Fruit fly (Drosophila melanogaster) whole organism, adult: Measurements from ENCODE around the gene Reck.

Source experiments
- CG11617 ChIP-seq: fragments of 200-800 bp; sonication (Bioruptor generic); optimal IDR thresholded peaks from 2 replicates; lab custom pipeline; 2017; ENCODE audit warnings: mild to moderate bottlenecking, missing biosample characterization, missing genetic modification reagents, missing genetic modification characterization
- CG33017 ChIP-seq: fragments of 200-800 bp; sonication (Bioruptor generic); optimal IDR thresholded peaks from 2 replicates; lab custom pipeline; 2018; ENCODE audit warnings: missing biosample characterization, mild to moderate bottlenecking, missing genetic modification characterization, moderate library complexity
- Hr96 ChIP-seq: fragments of 200-800 bp; sonication (Bioruptor generic); optimal IDR thresholded peaks from 2 replicates; lab custom pipeline; 2016; ENCODE audit warnings: missing biosample characterization, missing genetic modification characterization
- cic ChIP-seq: fragments of 200-800 bp; sonication (Bioruptor generic); optimal IDR thresholded peaks from 2 replicates; lab custom pipeline; 2017; ENCODE audit warnings: missing biosample characterization, mild to moderate bottlenecking, missing genetic modification characterization, moderate library complexity
- ovo ChIP-seq: fragments of 200-800 bp; sonication (Bioruptor generic); optimal IDR thresholded peaks from 2 replicates; lab custom pipeline; 2016; ENCODE audit warnings: missing biosample characterization, missing genetic modification characterization
- toe ChIP-seq: fragments of 200-800 bp; sonication (Bioruptor generic); optimal IDR thresholded peaks from 2 replicates; lab custom pipeline; 2016; ENCODE audit warnings: missing biosample characterization, missing genetic modification characterization

DNA sequence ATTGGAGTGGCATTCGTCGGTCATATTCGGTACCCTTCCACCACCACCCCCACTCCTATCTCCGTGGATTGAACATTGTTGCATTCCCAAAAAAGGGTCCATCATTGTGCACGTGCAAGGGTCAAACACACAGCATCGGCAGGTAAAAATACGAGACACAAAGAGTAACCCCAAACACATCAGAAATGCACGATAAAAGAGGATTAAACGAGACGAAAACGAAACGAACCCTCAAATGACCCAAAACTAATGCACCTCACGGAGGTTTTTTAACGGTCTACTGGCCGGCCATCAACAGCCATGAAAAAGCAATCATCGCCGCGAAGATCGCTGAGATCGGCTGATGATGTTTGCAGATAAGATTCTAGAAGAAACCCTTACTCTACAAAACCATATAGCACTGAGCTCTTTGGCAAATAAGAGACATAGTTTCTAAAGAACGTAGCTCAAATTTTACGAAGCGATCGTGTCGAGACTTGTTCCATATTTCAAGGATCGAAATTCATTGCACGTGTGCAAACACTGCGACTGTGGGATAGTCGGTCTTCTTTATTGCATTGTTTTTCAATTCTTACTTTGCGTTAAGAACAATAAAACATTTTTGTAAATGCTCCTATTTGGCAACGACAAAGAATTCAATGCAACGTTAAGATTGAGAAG is 47.5 kb downstream of the Reck start:
- no peak for TF ChIP-seq cic (GFP tag; lab: Kevin White, UChicago)
- no peak for TF ChIP-seq CG33017 (tag; lab: Kevin White, UChicago)
- TF ChIP-seq ovo (GFP tag; lab: Kevin White, UChicago): no peak
- no peak for TF ChIP-seq CG11617
- no peak for TF ChIP-seq Hr96 (GFP tag; lab: Kevin White, UChicago)
- no peak for TF ChIP-seq toe (GFP tag; lab: Kevin White, UChicago)
